Worm (Caenorhabditis elegans) whole organism, L4 larva: ENCODE results near the gene Y17D7B.10.
A peak's percentile ranks its signal among the peaks of the same experiment; 100 is the strongest.

ENCODE experiments used
- F26F4.8 ChIP-seq: fragments of 200-800 bp; sonication (Bioruptor generic); conservative IDR thresholded peaks from 2 replicates; pipeline ENCODE4 v1.3.6; 2022; ENCODE audit warnings: missing genetic modification characterization, missing compliant biosample characterization
- F37D6.2 ChIP-seq: sonication (generic microtip); optimal IDR thresholded peaks from 2 replicates; lab custom pipeline; 2016; ENCODE audit warnings: mild to moderate bottlenecking, missing genetic modification characterization, missing compliant biosample characterization
- F49E8.2 ChIP-seq: sonication (generic microtip); optimal IDR thresholded peaks from 2 replicates; lab custom pipeline; 2016; ENCODE audit warnings: missing compliant biosample characterization, mild to moderate bottlenecking, missing genetic modification characterization, borderline replicate concordance
- Y48G9A.11 ChIP-seq: fragments of 200-800 bp; sonication (Bioruptor generic); IDR thresholded peaks from 2 replicates; pipeline ENCODE4 v1.3.6; 2022; ENCODE audit warnings: missing genetic modification reagents, missing genetic modification characterization, missing compliant biosample characterization
- Y5F2A.4 ChIP-seq: fragments of 200-800 bp; sonication (Bioruptor generic); optimal IDR thresholded peaks from 2 replicates; lab custom pipeline; 2018; ENCODE audit warnings: mild to moderate bottlenecking, missing genetic modification characterization, missing compliant biosample characterization
- Y75B8A.6 ChIP-seq: fragments of 200-800 bp; sonication (Bioruptor generic); IDR thresholded peaks from 2 replicates; pipeline ENCODE4 v1.3.6; 2022; ENCODE audit warnings: missing genetic modification reagents, missing genetic modification characterization, missing compliant biosample characterization
- aha-1 ChIP-seq: fragments of 150-350 bp; peaks from one replicate; lab custom pipeline; 2014; ENCODE audit warnings: missing biosample characterization, missing genetic modification characterization
- aly-2 ChIP-seq: sonication (generic microtip); optimal IDR thresholded peaks from 2 replicates; lab custom pipeline; 2018; ENCODE audit warnings: missing biosample characterization, missing genetic modification characterization
- ama-1 ChIP-seq: fragments of 150-350 bp; optimal IDR thresholded peaks from 2 replicates; lab custom pipeline; 2014; ENCODE audit warnings: inconsistent platforms, mixed read lengths
- ceh-28 ChIP-seq: fragments of 150-350 bp; optimal IDR thresholded peaks from 2 replicates; lab custom pipeline; 2014; ENCODE audit warnings: missing biosample characterization, missing genetic modification reagents, missing genetic modification characterization
- ceh-32 ChIP-seq: sonication (generic microtip); optimal IDR thresholded peaks from 2 replicates; lab custom pipeline; 2016; ENCODE audit warnings: mild to moderate bottlenecking, missing genetic modification characterization, missing compliant biosample characterization; ENCODE audit not compliant: poor library complexity
- cey-2 ChIP-seq: sonication (generic microtip); optimal IDR thresholded peaks from 3 replicates; lab custom pipeline; 2017; ENCODE audit warnings: missing genetic modification characterization, mild to moderate bottlenecking, missing compliant biosample characterization, antibody characterized with exemption, borderline replicate concordance; ENCODE audit not compliant: insufficient read depth
- daf-16 ChIP-seq, 3 experiments: sonication (generic microtip); optimal IDR thresholded peaks; 2 replicates each; lab custom pipeline; 2016 to 2017; ENCODE audit warnings: missing genetic modification characterization in 3 of 3, missing genetic modification reagents in 3 of 3, mild to moderate bottlenecking in 2 of 3, missing compliant biosample characterization in 2 of 3, missing biosample characterization in 1 of 3, moderate library complexity in 1 of 3
- dmd-6 ChIP-seq: fragments of 200-800 bp; sonication (Bioruptor generic); IDR thresholded peaks from 2 replicates; pipeline ENCODE4 v1.3.6; 2022; ENCODE audit warnings: missing genetic modification reagents, missing genetic modification characterization, missing compliant biosample characterization
- dmd-9 ChIP-seq: fragments of 200-800 bp; sonication (Bioruptor generic); IDR thresholded peaks from 2 replicates; pipeline ENCODE4 v1.3.6; 2022; ENCODE audit warnings: missing genetic modification reagents, missing genetic modification characterization, missing compliant biosample characterization
- dve-1 ChIP-seq: sonication (generic microtip); optimal IDR thresholded peaks from 2 replicates; lab custom pipeline; 2017; ENCODE audit warnings: antibody characterized with exemption, mild to moderate bottlenecking, missing genetic modification characterization, missing compliant biosample characterization; ENCODE audit not compliant: insufficient read depth
- fkh-10 ChIP-seq: fragments of 150-350 bp; optimal IDR thresholded peaks from 2 replicates; lab custom pipeline; 2014; ENCODE audit warnings: missing biosample characterization, missing genetic modification reagents, missing genetic modification characterization
- fos-1 ChIP-seq: fragments of 150-350 bp; optimal IDR thresholded peaks from 2 replicates; lab custom pipeline; 2014; ENCODE audit warnings: missing biosample characterization, missing genetic modification characterization
- hif-1 ChIP-seq, 2 experiments: sonication (generic microtip); optimal IDR thresholded peaks; 2 replicates each; lab custom pipeline; 2016 to 2017; ENCODE audit warnings: missing compliant biosample characterization in 2 of 2, missing genetic modification characterization in 2 of 2, missing genetic modification reagents in 2 of 2, missing genotype in 2 of 2, mild to moderate bottlenecking in 1 of 2
- hlh-30 ChIP-seq: sonication (generic microtip); optimal IDR thresholded peaks from 2 replicates; lab custom pipeline; 2017; ENCODE audit warnings: antibody characterized with exemption, mild to moderate bottlenecking, missing genetic modification characterization, missing compliant biosample characterization; ENCODE audit not compliant: insufficient read depth
- jun-1 ChIP-seq: fragments of 150-350 bp; optimal IDR thresholded peaks from 2 replicates; lab custom pipeline; 2014; ENCODE audit warnings: missing biosample characterization, missing genetic modification reagents, missing genetic modification characterization
- lim-7 ChIP-seq: fragments of 200-800 bp; sonication (Bioruptor generic); IDR thresholded peaks from 2 replicates; pipeline ENCODE4 v1.3.6; 2022; ENCODE audit warnings: missing genetic modification characterization, missing compliant biosample characterization
- lin-1 ChIP-seq: fragments of 200-800 bp; sonication (Bioruptor generic); IDR thresholded peaks from 2 replicates; pipeline ENCODE4 v1.3.6; 2022; ENCODE audit warnings: missing genetic modification reagents, missing genetic modification characterization, missing compliant biosample characterization
- lin-38 ChIP-seq: fragments of 200-800 bp; sonication (Bioruptor generic); IDR thresholded peaks from 2 replicates; pipeline ENCODE4 v1.3.6; 2022; ENCODE audit warnings: missing genetic modification reagents, missing genetic modification characterization, missing compliant biosample characterization
- lsy-2 ChIP-seq, 2 experiments: fragments of 150-350 bp in 1 of 2; sonication (generic microtip) in 1 of 2; optimal IDR thresholded peaks; 2 replicates each; lab custom pipeline; 2014 to 2017; ENCODE audit warnings: missing biosample characterization in 2 of 2, missing genetic modification characterization in 2 of 2
- mxl-2 ChIP-seq: fragments of 200-800 bp; sonication (Bioruptor generic); conservative IDR thresholded peaks from 2 replicates; pipeline ENCODE4 v1.3.6; 2022; ENCODE audit warnings: missing genetic modification reagents, missing genetic modification characterization, missing compliant biosample characterization
- mxl-3 ChIP-seq: fragments of 200-800 bp; sonication (Bioruptor generic); optimal IDR thresholded peaks from 2 replicates; lab custom pipeline; 2018; ENCODE audit warnings: mild to moderate bottlenecking, missing genetic modification characterization, missing compliant biosample characterization
- nhr-42 ChIP-seq: fragments of 200-800 bp; sonication (Bioruptor generic); IDR thresholded peaks from 2 replicates; pipeline ENCODE4 v1.3.6; 2022; ENCODE audit warnings: missing genetic modification characterization, missing compliant biosample characterization
- nhr-6 ChIP-seq: fragments of 150-350 bp; optimal IDR thresholded peaks from 2 replicates; lab custom pipeline; 2014; ENCODE audit warnings: missing biosample characterization, missing genetic modification characterization
- pqm-1 ChIP-seq: sonication (generic microtip); optimal IDR thresholded peaks from 2 replicates; lab custom pipeline; 2017; ENCODE audit warnings: missing biosample characterization, missing genetic modification characterization
- rbr-2 ChIP-seq: sonication (generic microtip); optimal IDR thresholded peaks from 2 replicates; lab custom pipeline; 2016; ENCODE audit warnings: missing genotype, missing genetic modification characterization, missing compliant biosample characterization
- snpc-1.2 ChIP-seq: fragments of 200-800 bp; sonication (Bioruptor generic); IDR thresholded peaks from 2 replicates; pipeline ENCODE4 v1.3.6; 2022; ENCODE audit warnings: missing genetic modification reagents, missing genetic modification characterization, missing compliant biosample characterization
- snpc-4 ChIP-seq: fragments of 150-350 bp; optimal IDR thresholded peaks from 2 replicates; lab custom pipeline; 2014; ENCODE audit warnings: missing biosample characterization, missing genetic modification characterization
- spr-1 ChIP-seq: sonication (generic microtip); optimal IDR thresholded peaks from 2 replicates; lab custom pipeline; 2016; ENCODE audit warnings: mild to moderate bottlenecking, missing genetic modification characterization, missing compliant biosample characterization
- zfp-3 ChIP-seq: fragments of 200-800 bp; sonication (Bioruptor generic); conservative IDR thresholded peaks from 2 replicates; pipeline ENCODE4 v1.3.6; 2022; ENCODE audit warnings: missing genetic modification reagents, missing genetic modification characterization, missing compliant biosample characterization
- zip-11 ChIP-seq: fragments of 200-800 bp; sonication (Bioruptor generic); IDR thresholded peaks from 2 replicates; pipeline ENCODE4 v1.3.6; 2022; ENCODE audit warnings: missing genetic modification characterization, missing compliant biosample characterization
- zip-2 ChIP-seq: fragments of 150-350 bp; optimal IDR thresholded peaks from 2 replicates; lab custom pipeline; 2014; ENCODE audit warnings: missing biosample characterization, missing genetic modification characterization
- ztf-11 ChIP-seq: fragments of 150-350 bp; optimal IDR thresholded peaks from 2 replicates; lab custom pipeline; 2014; ENCODE audit warnings: missing biosample characterization, missing genetic modification characterization
- ztf-7 ChIP-seq: fragments of 150-350 bp; optimal IDR thresholded peaks from 2 replicates; lab custom pipeline; 2014; ENCODE audit warnings: missing biosample characterization, missing genetic modification characterization

The Y17D7B.10 gene

DNA sequence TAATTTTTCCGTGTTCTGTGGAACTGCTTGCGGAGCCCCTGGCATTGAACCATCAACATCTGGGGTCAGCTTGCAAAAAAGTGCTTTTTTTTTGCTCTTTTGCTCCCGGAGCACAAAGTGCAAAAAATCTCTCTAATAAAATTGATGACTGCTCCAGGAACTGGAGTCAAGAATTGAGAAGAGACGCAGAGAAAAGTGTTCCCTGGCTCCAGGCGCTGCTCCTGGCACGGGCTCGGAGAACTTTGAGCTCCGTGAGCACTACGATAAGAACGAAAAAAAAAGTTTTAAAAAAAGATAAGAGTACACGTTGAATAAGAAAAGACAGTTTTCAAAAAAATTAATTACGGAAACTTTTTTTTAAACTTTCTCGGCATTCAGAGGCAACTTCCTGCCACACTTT lies 769 bp upstream of the Y17D7B.10 start (continued):
- TF ChIP-seq F37D6.2 (tag; lab: Kevin White, UChicago) (no peak), snpc-4 (tag; lab: Kevin White, UChicago) (no peak), ztf-11 (no peak), ztf-7 (tag; lab: Kevin White, UChicago) (no peak), Y75B8A.6 (no peak), ceh-28 (no peak), zfp-3 (no peak), aly-2 (tag; lab: Kevin White, UChicago) (no peak), nhr-42 (GFP tag; lab: Robert Waterston, UW) (no peak), nhr-6 (tag; lab: Kevin White, UChicago) (no peak), mxl-2 (no peak), lim-7 (GFP tag; lab: Robert Waterston, UW) (no peak), daf-16 (GFP tag; optimal IDR thresholded peaks at IDR 0.05; lab: Kevin White, UChicago) (peak in 1 of 2 experiments; percentile 8), daf-16 (tag; optimal IDR thresholded peaks at IDR 0.05; lab: Kevin White, UChicago) (peak; percentile 57), Y48G9A.11 (no peak)
- TF ChIP-seq, all 104 proteins: peak for 15

ce11 chrV:18786694-18787093 lies 3.2 kb downstream of the Y17D7B.10 start, which contains the start of gene Y17D7B.3:
TSS of gene Y17D7B.3 (minus strand) at chrV:18786794.
- no peak for TF ChIP-seq ceh-32 (tag; lab: Kevin White, UChicago)
- TF ChIP-seq nhr-6 (tag; lab: Kevin White, UChicago) = no peak
- no peak for TF ChIP-seq fkh-10 (GFP tag; lab: Kevin White, UChicago)
- TF ChIP-seq dve-1 (tag; lab: Kevin White, UChicago) = no peak
- TF ChIP-seq F49E8.2 (tag; lab: Kevin White, UChicago) = no peak
- TF ChIP-seq fos-1 (tag; lab: Kevin White, UChicago) = no peak

ce11 chrV:18787417-18787918 lies 4.0 kb downstream of the Y17D7B.10 start, which contains the start of gene Y17D7B.2:
TSS of gene Y17D7B.2 (plus strand) at chrV:18787739.
- TF ChIP-seq dmd-6 (peak; percentile 39), zip-2 (tag; lab: Kevin White, UChicago) (peak; percentile 73), nhr-6 (tag; lab: Kevin White, UChicago) (peak; percentile 62), cey-2 (tag; lab: Kevin White, UChicago) (no peak)

ce11 chrV:18790658-18791057 lies 7.1 kb downstream of the Y17D7B.10 start, which contains the start of gene nhr-231:
TSS of gene nhr-231 (plus strand) at chrV:18790958.
- TF ChIP-seq aha-1 (tag; lab: Kevin White, UChicago) (peak; percentile 4), nhr-6 (tag; lab: Kevin White, UChicago) (no peak), jun-1 (tag; lab: Kevin White, UChicago) (no peak), rbr-2 (tag; lab: Kevin White, UChicago) (no peak), lin-38 (GFP tag; lab: Robert Waterston, UW) (no peak)

ce11 chrV:18800811-18801210 lies 17.3 kb downstream of the Y17D7B.10 start, which contains the start of gene nhr-170:
TSS of gene nhr-170 (minus strand) at chrV:18800826.
- no peak for TF ChIP-seq daf-16 (GFP tag; optimal IDR thresholded peaks at IDR 0.05; lab: Kevin White, UChicago)
- TF ChIP-seq daf-16 (tag; optimal IDR thresholded peaks at IDR 0.05; lab: Kevin White, UChicago) = peak; percentile 24
- no peak for TF ChIP-seq hif-1 (tag; optimal IDR thresholded peaks at IDR 0.05; lab: Kevin White, UChicago)
- no peak for TF ChIP-seq lin-1 (GFP tag; lab: Robert Waterston, UW)
- TF ChIP-seq hlh-30 (tag; lab: Kevin White, UChicago) = peak; percentile 50
- peak; percentile 21 for TF ChIP-seq aha-1 (tag; lab: Kevin White, UChicago)

DNA sequence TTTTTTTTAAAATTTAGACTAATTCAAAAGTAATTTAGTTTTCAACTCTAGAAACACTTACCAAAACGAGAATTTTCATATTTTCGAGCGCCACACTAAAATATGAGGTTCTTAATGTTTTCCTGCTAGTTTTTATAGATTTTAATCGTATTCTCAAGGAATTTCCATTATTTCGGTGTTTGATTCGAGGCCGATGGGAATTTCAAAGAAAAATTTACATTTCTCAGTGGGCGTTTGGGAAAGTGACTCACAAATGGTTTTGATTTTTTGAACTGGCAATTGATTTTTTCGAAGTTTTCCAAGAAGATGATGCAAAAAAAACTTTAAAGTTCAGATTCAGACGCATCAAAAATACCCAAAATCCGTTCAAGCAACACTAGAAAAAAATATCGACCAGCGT lies 18.6 kb downstream of the Y17D7B.10 start, which contains the start of gene C54E10.11:
Gene C54E10.11 (minus strand): TSS at position 101 of the 400 bp plus-strand sequence.
- TF ChIP-seq lsy-2 (tag; optimal IDR thresholded peaks at IDR 0.05; lab: Kevin White, UChicago) (no peak), Y5F2A.4 (no peak), F26F4.8 (GFP tag; lab: Robert Waterston, UW) (no peak), dve-1 (tag; lab: Kevin White, UChicago) (no peak), snpc-1.2 (no peak), mxl-3 (GFP tag; lab: Kevin White, UChicago) (no peak), lin-38 (GFP tag; lab: Robert Waterston, UW) (no peak), zip-11 (GFP tag; lab: Robert Waterston, UW) (no peak), dmd-9 (GFP tag; lab: Robert Waterston, UW) (no peak), spr-1 (tag; lab: Kevin White, UChicago) (no peak), pqm-1 (no peak), ama-1 (no peak)
